Fruit fly (Drosophila melanogaster) whole organism, embryonic: ENCODE results near the gene Hexim.

Experiments
- Adf1 ChIP-seq: fragments of 200-800 bp; sonication (Bioruptor generic); IDR thresholded peaks from 2 replicates; pipeline ENCODE4 v1.3.6; 2022; ENCODE audit warnings: missing biosample characterization, missing genetic modification characterization
- BEAF-32 ChIP-seq: fragments of 200-800 bp; sonication (Bioruptor generic); optimal IDR thresholded peaks from 3 replicates; lab custom pipeline; 2017; ENCODE audit warnings: missing biosample characterization, missing genetic modification characterization, mild to moderate bottlenecking, moderate library complexity, missing genetic modification reagents
- C15 ChIP-seq: fragments of 200-800 bp; sonication (Bioruptor generic); IDR thresholded peaks from 3 replicates; pipeline ENCODE4 v1.3.6; 2022; ENCODE audit warnings: missing biosample characterization, missing genetic modification characterization
- CG10267 ChIP-seq: fragments of 200-800 bp; sonication (Bioruptor generic); optimal IDR thresholded peaks from 2 replicates; lab custom pipeline; 2018; ENCODE audit warnings: missing biosample characterization, mild to moderate bottlenecking, missing genetic modification characterization, moderate library complexity
- CG12769 ChIP-seq: fragments of 200-800 bp; sonication (Bioruptor generic); optimal IDR thresholded peaks from 2 replicates; lab custom pipeline; 2019; ENCODE audit warnings: missing biosample characterization, mild to moderate bottlenecking, missing genetic modification characterization, moderate library complexity
- CG1602 ChIP-seq: fragments of 200-800 bp; sonication (Bioruptor generic); optimal IDR thresholded peaks from 3 replicates; lab custom pipeline; 2016; ENCODE audit warnings: missing biosample characterization, missing genetic modification characterization
- CG4424 ChIP-seq: fragments of 200-800 bp; sonication (Bioruptor generic); optimal IDR thresholded peaks from 3 replicates; lab custom pipeline; 2016; ENCODE audit warnings: missing biosample characterization, missing genetic modification characterization
- CG4617 ChIP-seq: fragments of 200-800 bp; sonication (Bioruptor generic); optimal IDR thresholded peaks from 3 replicates; lab custom pipeline; 2016; ENCODE audit warnings: missing biosample characterization, missing genetic modification characterization, borderline replicate concordance
- CG5245 ChIP-seq: fragments of 200-800 bp; sonication (Bioruptor generic); optimal IDR thresholded peaks from 3 replicates; lab custom pipeline; 2016; ENCODE audit warnings: missing biosample characterization, missing genetic modification characterization
- CG8290 ChIP-seq, 3 experiments: fragments of 200-800 bp; sonication (Bioruptor generic); optimal IDR thresholded peaks; 2 replicates each; lab custom pipeline; 2016 to 2019; ENCODE audit warnings: missing biosample characterization in 3 of 3, missing genetic modification characterization in 3 of 3, mild to moderate bottlenecking in 2 of 3, moderate library complexity in 1 of 3
- CG8478 ChIP-seq: fragments of >200 bp; optimal IDR thresholded peaks from 2 replicates; lab custom pipeline; 2018
- Eip74EF ChIP-seq, 2 experiments: fragments of 200-800 bp in 1 of 2; fragments of >200 bp in 1 of 2; sonication (Bioruptor generic) in 1 of 2; optimal IDR thresholded peaks; 2 replicates each; lab custom pipeline; 2017 to 2019; ENCODE audit warnings: missing biosample characterization in 2 of 2, missing genetic modification characterization in 2 of 2, mild to moderate bottlenecking in 1 of 2, moderate library complexity in 1 of 2
- Fer1 ChIP-seq: fragments of 200-800 bp; sonication (Bioruptor generic); optimal IDR thresholded peaks from 2 replicates; lab custom pipeline; 2017; ENCODE audit warnings: missing biosample characterization, mild to moderate bottlenecking, missing genetic modification characterization
- Jarid2 ChIP-seq: fragments of 200-800 bp; sonication (Bioruptor generic); optimal IDR thresholded peaks from 3 replicates; lab custom pipeline; 2017; ENCODE audit warnings: mild to moderate bottlenecking, missing biosample characterization, missing genetic modification reagents, missing genetic modification characterization
- Med ChIP-seq: fragments of 200-800 bp; sonication (Bioruptor generic); peaks from one replicate; lab custom pipeline; 2016; ENCODE audit warnings: missing biosample characterization, missing genetic modification characterization, mild to moderate bottlenecking, inconsistent platforms, moderate library complexity
- Mes4 ChIP-seq: fragments of 200-800 bp; sonication (Bioruptor generic); optimal IDR thresholded peaks from 2 replicates; lab custom pipeline; 2016; ENCODE audit warnings: missing biosample characterization, missing genetic modification characterization
- Nf-YA ChIP-seq: fragments of 200-800 bp; sonication (Bioruptor generic); IDR thresholded peaks from 2 replicates; pipeline ENCODE4 v1.3.6; 2022; ENCODE audit warnings: missing biosample characterization, missing genetic modification characterization
- Rx ChIP-seq: fragments of 200-800 bp; sonication (Bioruptor generic); IDR thresholded peaks from 2 replicates; pipeline ENCODE4 v1.3.6; 2022; ENCODE audit warnings: missing biosample characterization, missing genetic modification characterization
- Spps ChIP-seq: fragments of 200-800 bp; sonication (Bioruptor generic); optimal IDR thresholded peaks from 2 replicates; lab custom pipeline; 2018; ENCODE audit warnings: missing biosample characterization, mild to moderate bottlenecking, missing genetic modification characterization
- Stat92E ChIP-seq, 3 experiments: fragments of >200 bp in 2 of 3; fragments of 200-800 bp in 1 of 3; sonication (Bioruptor generic) in 1 of 3; optimal IDR thresholded peaks; 2 replicates each; lab custom pipeline; 2017 to 2019; ENCODE audit warnings: missing biosample characterization in 3 of 3, missing genetic modification characterization in 3 of 3, mild to moderate bottlenecking in 1 of 3, moderate library complexity in 1 of 3
- chif ChIP-seq, 2 experiments: fragments of 200-800 bp; sonication (Bioruptor generic); optimal IDR thresholded peaks; 3 replicates each; lab custom pipeline; 2016; ENCODE audit warnings: missing biosample characterization in 2 of 2, missing genetic modification characterization in 2 of 2
- chinmo ChIP-seq: fragments of 200-800 bp; sonication (Bioruptor generic); IDR thresholded peaks from 4 replicates; pipeline ENCODE4 v1.3.6; 2022; ENCODE audit warnings: missing biosample characterization, missing genetic modification characterization; ENCODE audit not compliant: partially characterized antibody
- crc ChIP-seq: fragments of 200-800 bp; sonication (Bioruptor generic); optimal IDR thresholded peaks from 2 replicates; lab custom pipeline; 2016; ENCODE audit warnings: missing biosample characterization, missing genetic modification characterization
- cwo ChIP-seq: fragments of 200-800 bp; sonication (Bioruptor generic); optimal IDR thresholded peaks from 3 replicates; lab custom pipeline; 2017; ENCODE audit warnings: missing biosample characterization, missing genetic modification characterization, mild to moderate bottlenecking, moderate library complexity, missing genetic modification reagents
- eve ChIP-seq, 2 experiments: fragments of >200 bp; optimal IDR thresholded peaks; 2 replicates each; lab custom pipeline; 2017; ENCODE audit warnings: missing biosample characterization in 2 of 2, missing genetic modification characterization in 2 of 2
- peb ChIP-seq: fragments of 200-800 bp; sonication (Bioruptor generic); IDR thresholded peaks from 2 replicates; pipeline ENCODE4 v1.3.6; 2022; ENCODE audit warnings: missing biosample characterization, missing genetic modification characterization
- sd ChIP-seq: fragments of 200-800 bp; sonication (Bioruptor generic); optimal IDR thresholded peaks from 3 replicates; lab custom pipeline; 2018; ENCODE audit warnings: missing biosample characterization, mild to moderate bottlenecking, missing genetic modification characterization, moderate library complexity
- sens ChIP-seq: fragments of 200-800 bp; sonication (Bioruptor generic); peaks from one replicate; lab custom pipeline; 2016; ENCODE audit warnings: missing biosample characterization, missing genetic modification characterization
- sna ChIP-seq: fragments of 200-800 bp; sonication (Bioruptor generic); IDR thresholded peaks from 2 replicates; pipeline ENCODE4 v1.3.6; 2022; ENCODE audit warnings: missing biosample characterization, missing genetic modification characterization; ENCODE audit not compliant: partially characterized antibody
- sr ChIP-seq: fragments of 200-800 bp; sonication (Bioruptor generic); IDR thresholded peaks from 3 replicates; pipeline ENCODE4 v1.3.6; 2022; ENCODE audit warnings: missing biosample characterization, missing genetic modification characterization

Gene Hexim

dm6 chr3R:14709480-14709984 is 50.3 kb downstream of the Hexim start (continued):
- no peak for TF ChIP-seq peb (GFP tag; lab: Robert Waterston, UW)

- TF ChIP-seq Spps (no peak), C15 (no peak), Mes4 (GFP tag; lab: Kevin White, UChicago) (no peak), chinmo (GFP tag; lab: Robert Waterston, UW) (0 out of 4 replicates have a peak, but pooled peaks have one; percentile 5), CG8478 (lab: Kevin White, UChicago) (no peak), CG12769 (tag; lab: Kevin White, UChicago) (no peak), Adf1 (GFP tag; lab: Robert Waterston, UW) (no peak), Stat92E (GFP tag; optimal IDR thresholded peaks at IDR 0.05; lab: Kevin White, UChicago) (peak in 1 of 3 experiments; percentile 13), Rx (GFP tag; lab: Robert Waterston, UW) (no peak), crc (GFP tag; lab: Kevin White, UChicago) (no peak), Fer1 (no peak), Jarid2 (GFP tag; lab: Kevin White, UChicago) (no peak), Eip74EF (GFP tag; optimal IDR thresholded peaks at IDR 0.05; lab: Kevin White, UChicago) (no peak), CG1602 (no peak), BEAF-32 (no peak), CG8290 (GFP tag; optimal IDR thresholded peaks at IDR 0.05; lab: Kevin White, UChicago) (no peak), CG8290 (tag; optimal IDR thresholded peaks at IDR 0.05; lab: Kevin White, UChicago) (no peak), CG10267 (tag; lab: Kevin White, UChicago) (no peak), CG4617 (GFP tag; lab: Kevin White, UChicago) (no peak), chif (GFP tag; optimal IDR thresholded peaks at IDR 0.05; lab: Kevin White, UChicago) (no peak), sd (tag; lab: Kevin White, UChicago) (peak; percentile 98), cwo (GFP tag; lab: Kevin White, UChicago) (no peak), CG5245 (GFP tag; lab: Kevin White, UChicago) (no peak), Nf-YA (GFP tag; lab: Robert Waterston, UW) (no peak), Med (GFP tag; lab: Kevin White, UChicago) (peak; percentile 45), sr (GFP tag; lab: Robert Waterston, UW) (peak; percentile 69; the same call in 1 of the 3 replicates), sens (GFP tag; lab: Kevin White, UChicago) (peak; percentile 47), sna (GFP tag; lab: Robert Waterston, UW) (no peak), CG4424 (no peak), eve (GFP tag; optimal IDR thresholded peaks at IDR 0.05; lab: Kevin White, UChicago) (peak in 1 of 2 experiments; percentile 28)
Observed at dm6 chr3R:14710673-14711072, 51.4 kb downstream of the Hexim start.
